Fruit fly (Drosophila melanogaster) whole organism, prepupa: ENCODE measurements around the gene Taf10b.

Source experiments
- CG10631 ChIP-seq: fragments of 200-800 bp; sonication (Bioruptor generic); optimal IDR thresholded peaks from 2 replicates; lab custom pipeline; 2016; ENCODE audit warnings: missing biosample characterization, missing genetic modification characterization
- CG10669 ChIP-seq: fragments of 200-800 bp; sonication (Bioruptor generic); optimal IDR thresholded peaks from 3 replicates; lab custom pipeline; 2018; ENCODE audit warnings: missing biosample characterization, mild to moderate bottlenecking, missing genetic modification characterization, moderate library complexity
- CG11294 ChIP-seq: fragments of 200-800 bp; sonication (Bioruptor generic); IDR thresholded peaks from 2 replicates; pipeline ENCODE4 v1.3.6; 2022; ENCODE audit warnings: missing biosample characterization, missing genetic modification characterization
- CG16779 ChIP-seq: fragments of 200-800 bp; sonication (Bioruptor generic); optimal IDR thresholded peaks from 3 replicates; lab custom pipeline; 2017; ENCODE audit warnings: missing biosample characterization, mild to moderate bottlenecking, missing genetic modification characterization
- CG31627 ChIP-seq: fragments of 200-800 bp; sonication (Bioruptor generic); optimal IDR thresholded peaks from 3 replicates; lab custom pipeline; 2016; ENCODE audit warnings: missing biosample characterization, missing genetic modification characterization
- CG32006 ChIP-seq: fragments of 200-800 bp; sonication (Bioruptor generic); optimal IDR thresholded peaks from 3 replicates; lab custom pipeline; 2017; ENCODE audit warnings: missing biosample characterization, mild to moderate bottlenecking, missing genetic modification characterization
- CG3919 ChIP-seq: fragments of 200-800 bp; sonication (Bioruptor generic); optimal IDR thresholded peaks from 3 replicates; lab custom pipeline; 2016; ENCODE audit warnings: missing biosample characterization, missing genetic modification characterization
- CG4318 ChIP-seq: fragments of 200-800 bp; sonication (Bioruptor generic); optimal IDR thresholded peaks from 3 replicates; lab custom pipeline; 2017; ENCODE audit warnings: missing biosample characterization, mild to moderate bottlenecking, missing genetic modification characterization
- CG6163 ChIP-seq: fragments of 200-800 bp; sonication (Bioruptor generic); IDR thresholded peaks from 3 replicates; pipeline ENCODE4 v1.3.6; 2022; ENCODE audit warnings: missing biosample characterization, missing genetic modification characterization
- CG6792 ChIP-seq: fragments of 200-800 bp; sonication (Bioruptor generic); optimal IDR thresholded peaks from 3 replicates; lab custom pipeline; 2016; ENCODE audit warnings: missing biosample characterization, missing genetic modification characterization
- CG6808 ChIP-seq: fragments of 200-800 bp; sonication (Bioruptor generic); optimal IDR thresholded peaks from 3 replicates; lab custom pipeline; 2017; ENCODE audit warnings: missing biosample characterization, missing genetic modification characterization, mild to moderate bottlenecking, moderate library complexity, missing genetic modification reagents
- CG6854 ChIP-seq: fragments of 200-800 bp; sonication (Bioruptor generic); optimal IDR thresholded peaks from 2 replicates; lab custom pipeline; 2017; ENCODE audit warnings: missing biosample characterization, mild to moderate bottlenecking, missing genetic modification characterization
- CG7368 ChIP-seq: fragments of 200-800 bp; sonication (Bioruptor generic); optimal IDR thresholded peaks from 3 replicates; lab custom pipeline; 2016; ENCODE audit warnings: missing biosample characterization, missing genetic modification characterization
- CG8119 ChIP-seq: fragments of 200-800 bp; sonication (Bioruptor generic); IDR thresholded peaks from 3 replicates; pipeline ENCODE4 v1.3.6; 2022; ENCODE audit warnings: missing biosample characterization, missing genetic modification characterization
- CG8319 ChIP-seq: fragments of 200-800 bp; sonication (Bioruptor generic); optimal IDR thresholded peaks from 3 replicates; lab custom pipeline; 2016; ENCODE audit warnings: missing biosample characterization, missing genetic modification characterization
- CG8632 ChIP-seq: fragments of 200-800 bp; sonication (Bioruptor generic); optimal IDR thresholded peaks from 3 replicates; lab custom pipeline; 2016; ENCODE audit warnings: missing biosample characterization, missing genetic modification characterization
- Eip75B ChIP-seq: fragments of 200-800 bp; sonication (Bioruptor generic); optimal IDR thresholded peaks from 3 replicates; lab custom pipeline; 2016; ENCODE audit warnings: missing biosample characterization, missing genetic modification characterization
- Ets21C ChIP-seq: fragments of 200-800 bp; sonication (Bioruptor generic); optimal IDR thresholded peaks from 3 replicates; lab custom pipeline; 2016; ENCODE audit warnings: missing biosample characterization, missing genetic modification characterization
- Ets96B ChIP-seq: fragments of 200-800 bp; optimal IDR thresholded peaks from 2 replicates; lab custom pipeline; 2019; ENCODE audit warnings: missing biosample characterization, mild to moderate bottlenecking, missing genetic modification characterization, moderate library complexity
- Gug ChIP-seq: fragments of 200-800 bp; sonication (Bioruptor generic); IDR thresholded peaks from 2 replicates; pipeline ENCODE4 v1.3.6; 2022; ENCODE audit warnings: missing biosample characterization, missing genetic modification characterization
- Hr38 ChIP-seq: sonication (Bioruptor generic); optimal IDR thresholded peaks from 2 replicates; lab custom pipeline; 2016; ENCODE audit warnings: missing biosample characterization, missing genetic modification characterization
- Hr39 ChIP-seq: fragments of 200-800 bp; sonication (Bioruptor generic); optimal IDR thresholded peaks from 2 replicates; lab custom pipeline; 2016; ENCODE audit warnings: missing biosample characterization, missing genetic modification characterization
- Hr4 ChIP-seq: fragments of 200-800 bp; sonication (Bioruptor generic); optimal IDR thresholded peaks from 3 replicates; lab custom pipeline; 2016; ENCODE audit warnings: missing biosample characterization, missing genetic modification characterization
- Lpt ChIP-seq: fragments of 200-800 bp; sonication (Bioruptor generic); optimal IDR thresholded peaks from 3 replicates; lab custom pipeline; 2016; ENCODE audit warnings: missing biosample characterization, missing genetic modification characterization
- OdsH ChIP-seq: fragments of 200-800 bp; sonication (Bioruptor generic); optimal IDR thresholded peaks from 3 replicates; lab custom pipeline; 2016; ENCODE audit warnings: missing biosample characterization, missing genetic modification characterization
- Smox ChIP-seq: fragments of 200-800 bp; sonication (Bioruptor generic); optimal IDR thresholded peaks from 3 replicates; lab custom pipeline; 2016; ENCODE audit warnings: missing biosample characterization, missing genetic modification characterization
- Sox102F ChIP-seq: fragments of 200-800 bp; sonication (Bioruptor generic); optimal IDR thresholded peaks from 2 replicates; lab custom pipeline; 2016; ENCODE audit warnings: missing biosample characterization, mild to moderate bottlenecking, missing genetic modification characterization
- Sox14 ChIP-seq: fragments of 200-800 bp; sonication (Bioruptor generic); optimal IDR thresholded peaks from 3 replicates; lab custom pipeline; 2016; ENCODE audit warnings: missing biosample characterization, missing genetic modification characterization
- achi ChIP-seq: fragments of 200-800 bp; sonication (Bioruptor generic); optimal IDR thresholded peaks from 3 replicates; lab custom pipeline; 2016; ENCODE audit warnings: missing biosample characterization, missing genetic modification characterization
- acj6 ChIP-seq: fragments of 200-800 bp; sonication (Bioruptor generic); optimal IDR thresholded peaks from 3 replicates; lab custom pipeline; 2016; ENCODE audit warnings: missing biosample characterization, missing genetic modification characterization
- dac ChIP-seq: fragments of 200-800 bp; sonication (Bioruptor generic); optimal IDR thresholded peaks from 2 replicates; lab custom pipeline; 2017; ENCODE audit warnings: missing biosample characterization, mild to moderate bottlenecking, missing genetic modification characterization
- dsx ChIP-seq: fragments of 200-800 bp; optimal IDR thresholded peaks from 3 replicates; lab custom pipeline; 2019; ENCODE audit warnings: missing biosample characterization, mild to moderate bottlenecking, missing genetic modification characterization, moderate library complexity; ENCODE audit not compliant: poor library complexity, severe bottlenecking
- eg ChIP-seq: fragments of 200-800 bp; sonication (Bioruptor generic); IDR thresholded peaks from 3 replicates; pipeline ENCODE4 v1.3.6; 2022; ENCODE audit warnings: missing biosample characterization, missing genetic modification characterization
- fd59A ChIP-seq: fragments of 200-800 bp; sonication (Bioruptor generic); optimal IDR thresholded peaks from 2 replicates; lab custom pipeline; 2017; ENCODE audit warnings: missing biosample characterization, mild to moderate bottlenecking, missing genetic modification characterization, missing genetic modification reagents
- fd85E ChIP-seq: fragments of 200-800 bp; sonication (Bioruptor generic); optimal IDR thresholded peaks from 3 replicates; lab custom pipeline; 2016; ENCODE audit warnings: missing biosample characterization, missing genetic modification characterization
- lz ChIP-seq: fragments of 200-800 bp; sonication (Bioruptor generic); optimal IDR thresholded peaks from 3 replicates; lab custom pipeline; 2016; ENCODE audit warnings: missing biosample characterization, missing genetic modification characterization
- net ChIP-seq: fragments of 200-800 bp; sonication (Bioruptor generic); optimal IDR thresholded peaks from 3 replicates; lab custom pipeline; 2016; ENCODE audit warnings: missing biosample characterization, missing genetic modification characterization
- pdm3 ChIP-seq: fragments of 200-800 bp; sonication (Bioruptor generic); optimal IDR thresholded peaks from 3 replicates; lab custom pipeline; 2016; ENCODE audit warnings: missing biosample characterization, missing genetic modification characterization
- salr ChIP-seq, 2 experiments: fragments of 200-800 bp; sonication (Bioruptor generic); optimal IDR thresholded peaks; 3 replicates each; lab custom pipeline; 2016 to 2018; ENCODE audit warnings: missing biosample characterization in 2 of 2, missing genetic modification characterization in 2 of 2, mild to moderate bottlenecking in 1 of 2
- spab ChIP-seq: fragments of 200-800 bp; sonication (Bioruptor generic); optimal IDR thresholded peaks from 2 replicates; lab custom pipeline; 2017; ENCODE audit warnings: missing biosample characterization, mild to moderate bottlenecking, missing genetic modification characterization, missing genetic modification reagents
- ss ChIP-seq, 2 experiments: fragments of 200-800 bp; sonication (Bioruptor generic); optimal IDR thresholded peaks; 2 replicates in 1 of 2; 3 replicates in 1 of 2; lab custom pipeline; 2017 to 2018; ENCODE audit warnings: mild to moderate bottlenecking in 2 of 2, missing biosample characterization in 2 of 2, missing genetic modification characterization in 2 of 2, moderate library complexity in 1 of 2
- svp ChIP-seq: fragments of 200-800 bp; sonication (Bioruptor generic); peaks from one replicate; lab custom pipeline; 2016; ENCODE audit warnings: missing biosample characterization, missing genetic modification characterization
- vri ChIP-seq: fragments of 200-800 bp; sonication (Bioruptor generic); optimal IDR thresholded peaks from 3 replicates; lab custom pipeline; 2016; ENCODE audit warnings: missing biosample characterization, mild to moderate bottlenecking, missing genetic modification characterization

Gene Taf10b

dm6 chr2L:2802527-2802926 is 34.9 kb upstream of the Taf10b start (continued):
- no peak for TF ChIP-seq CG32006
- TF ChIP-seq CG16779 (tag; lab: Kevin White, UChicago), result peak; percentile 39
- TF ChIP-seq CG8119 (GFP tag; lab: Robert Waterston, UW), result peak; percentile 59; the same call in 2 of the 3 replicates
- TF ChIP-seq CG6854, result peak; percentile 32
- TF ChIP-seq pdm3 (GFP tag; lab: Kevin White, UChicago), result no peak
- TF ChIP-seq salr (GFP tag; optimal IDR thresholded peaks at IDR 0.05; lab: Kevin White, UChicago), result no peak
- TF ChIP-seq net (GFP tag; lab: Kevin White, UChicago), result peak; percentile 38
- peak; percentile 84 for TF ChIP-seq CG6808
- TF ChIP-seq CG3919 (GFP tag; lab: Kevin White, UChicago), result peak; percentile 43
- TF ChIP-seq Hr39 (GFP tag; lab: Kevin White, UChicago), result no peak
- peak; percentile 73 for TF ChIP-seq spab (GFP tag; lab: Kevin White, UChicago)
- TF ChIP-seq achi, result no peak
- TF ChIP-seq lz, result no peak
- TF ChIP-seq CG31627, result no peak
- no peak for TF ChIP-seq Eip75B
- peak; percentile 57 for TF ChIP-seq CG10669
- TF ChIP-seq dac (GFP tag; lab: Kevin White, UChicago), result no peak
- TF ChIP-seq eg, result 0 out of 3 replicates have a peak, but pooled peaks have one; percentile 37
- TF ChIP-seq vri (GFP tag; lab: Kevin White, UChicago), result no peak
- TF ChIP-seq CG6163, result no peak; the same call in 2 of the 3 replicates
- TF ChIP-seq Lpt, result peak; percentile 10
- TF ChIP-seq CG8632, result no peak
- TF ChIP-seq Ets21C, result no peak
- TF ChIP-seq Ets96B (tag; lab: Kevin White, UChicago), result peak; percentile 33
- TF ChIP-seq Sox14 (GFP tag; lab: Kevin White, UChicago), result no peak
- no peak for TF ChIP-seq CG4318 (GFP tag; lab: Kevin White, UChicago)
- peak; percentile 90 to 91 for TF ChIP-seq ss (GFP tag; optimal IDR thresholded peaks at IDR 0.05; lab: Kevin White, UChicago)
- no peak for TF ChIP-seq fd59A (GFP tag; lab: Kevin White, UChicago)
- no peak for TF ChIP-seq Smox (GFP tag; lab: Kevin White, UChicago)
- TF ChIP-seq CG11294, result no peak
- TF ChIP-seq acj6 (GFP tag; lab: Kevin White, UChicago), result no peak
- TF ChIP-seq CG6792 (GFP tag; lab: Kevin White, UChicago), result no peak
- TF ChIP-seq CG10631 (GFP tag; lab: Kevin White, UChicago), result no peak
- no peak for TF ChIP-seq fd85E (GFP tag; lab: Kevin White, UChicago)
- peak; percentile 33 for TF ChIP-seq CG7368 (GFP tag; lab: Kevin White, UChicago)
- TF ChIP-seq OdsH, result no peak
- TF ChIP-seq Hr38 (GFP tag; lab: Kevin White, UChicago), result peak; percentile 27
- no peak for TF ChIP-seq Gug (GFP tag; lab: Robert Waterston, UW)
- peak; percentile 3 for TF ChIP-seq Hr4 (GFP tag; lab: Kevin White, UChicago)
- TF ChIP-seq CG8319 (GFP tag; lab: Kevin White, UChicago), result no peak

- TF ChIP-seq dsx (GFP tag; lab: Kevin White, UChicago) (no peak), Sox102F (GFP tag; lab: Kevin White, UChicago) (no peak), Hr38 (GFP tag; lab: Kevin White, UChicago) (no peak), svp (GFP tag; lab: Kevin White, UChicago) (peak; percentile 91)
- TF ChIP-seq, all 60 proteins: peak for 1
Observed at dm6 chr2L:2800956-2801776, 33.5 kb upstream of the Taf10b start.
